Worm (Caenorhabditis elegans) whole organism, L4 larva: ENCODE measurements around the gene C10G8.2.

Experiments
- mes-2 ChIP-seq: sonication (generic microtip); optimal IDR thresholded peaks from 2 replicates; lab custom pipeline; 2016; ENCODE audit warnings: missing genotype, mild to moderate bottlenecking, missing genetic modification characterization, missing compliant biosample characterization; ENCODE audit not compliant: poor library complexity, severe bottlenecking
- php-3 ChIP-seq: fragments of 200-800 bp; sonication (Bioruptor generic); IDR thresholded peaks from 2 replicates; pipeline ENCODE4 v1.3.6; 2022; ENCODE audit warnings: missing genetic modification reagents, missing genetic modification characterization, missing compliant biosample characterization

DNA sequence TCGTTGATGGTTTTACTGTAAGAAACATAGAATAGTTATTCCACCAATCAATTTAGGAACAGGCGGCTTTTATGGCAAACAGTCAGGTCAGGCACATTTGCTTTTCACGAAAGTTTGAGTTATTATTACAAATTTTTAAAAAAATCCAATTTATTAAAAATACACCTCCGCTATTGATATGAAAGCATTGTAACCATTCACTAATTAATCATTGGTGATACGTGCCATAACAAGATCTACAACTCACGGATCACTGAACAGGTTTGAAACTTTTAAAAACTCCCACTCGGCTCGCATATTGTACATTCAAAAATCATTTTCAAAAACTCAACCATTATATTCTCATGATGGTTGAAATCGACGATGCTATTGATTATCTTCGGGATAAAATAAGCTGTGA is 25.3 kb downstream of the C10G8.2 start, which contains the start of gene srg-27:
- TF ChIP-seq mes-2 (tag; lab: Kevin White, UChicago) (no peak), php-3 (no peak)
